Fruit fly (Drosophila melanogaster): ENCODE results near the gene CG31109.

The CG31109 gene

DNA sequence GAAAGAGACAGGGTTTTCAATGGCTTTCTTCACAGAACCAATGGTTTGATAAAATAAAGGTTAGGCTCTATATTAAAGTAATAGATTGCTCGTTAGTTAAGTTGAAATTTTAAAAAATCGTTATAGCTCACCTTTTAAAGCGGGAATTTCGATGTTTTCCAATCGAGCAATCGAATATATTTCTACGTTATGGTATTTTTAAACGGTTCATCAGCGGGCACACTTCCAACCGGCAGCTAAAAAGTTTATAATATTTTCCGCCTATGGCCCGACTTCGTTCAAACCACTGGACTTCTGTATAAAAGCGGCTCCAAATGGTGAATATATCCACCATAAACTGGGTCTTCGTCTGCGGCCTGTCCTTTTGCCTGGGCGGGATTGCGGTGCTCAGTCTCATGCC lies 31.4 kb downstream of the CG31109 start, which contains the start of gene beta4GalT7:
TSS of gene beta4GalT7 (plus strand) at position 201 of the 400 bp plus-strand sequence.
- TF ChIP-seq CG12768 (GFP tag; optimal IDR thresholded peaks at IDR 0.05), result no peak
- no peak for TF ChIP-seq Clk (GFP tag; optimal IDR thresholded peaks at IDR 0.05)
- TF ChIP-seq CG7045 (GFP tag; optimal IDR thresholded peaks at IDR 0.05), result no peak
- TF ChIP-seq ovo (GFP tag; optimal IDR thresholded peaks at IDR 0.05), result no peak
- TF ChIP-seq Crg-1 (GFP tag; optimal IDR thresholded peaks at IDR 0.05), result no peak
- TF ChIP-seq kay (GFP tag; ENCODE audit: borderline replicate concordance), result no peak
- TF ChIP-seq CG33017 (tag; optimal IDR thresholded peaks at IDR 0.05), result no peak
- TF ChIP-seq CG5204 (GFP tag; optimal IDR thresholded peaks at IDR 0.05), result no peak
- TF ChIP-seq cnc (optimal IDR thresholded peaks at IDR 0.05), result no peak

dm6 chr3R:25012016-25012415 lies 42.4 kb downstream of the CG31109 start:
- TF ChIP-seq Mnt (GFP tag; optimal IDR thresholded peaks at IDR 0.05), result no peak
- TF ChIP-seq bab1 (GFP tag; optimal IDR thresholded peaks at IDR 0.05), result no peak
- no peak for TF ChIP-seq Clk (GFP tag; optimal IDR thresholded peaks at IDR 0.05)
- TF ChIP-seq tj (GFP tag; optimal IDR thresholded peaks at IDR 0.05), result no peak
- no peak for TF ChIP-seq CG12768 (GFP tag; optimal IDR thresholded peaks at IDR 0.05)

dm6 chr3R:25009745-25010446 lies 44.6 kb downstream of the CG31109 start:
- TF ChIP-seq bab1 (GFP tag; optimal IDR thresholded peaks at IDR 0.05) (no peak), tj (GFP tag; optimal IDR thresholded peaks at IDR 0.05) (no peak), Crg-1 (GFP tag; optimal IDR thresholded peaks at IDR 0.05) (no peak)

- no peak for TF ChIP-seq CG14711 (tag; optimal IDR thresholded peaks at IDR 0.05)
- no peak for TF ChIP-seq Crg-1 (GFP tag; optimal IDR thresholded peaks at IDR 0.05)
- no peak for TF ChIP-seq pad (GFP tag; optimal IDR thresholded peaks at IDR 0.05)
- no peak for TF ChIP-seq cnc (optimal IDR thresholded peaks at IDR 0.05)
- no peak for TF ChIP-seq toe (GFP tag; optimal IDR thresholded peaks at IDR 0.05)
Observed at dm6 chr3R:25005748-25006147, 48.7 kb downstream of the CG31109 start.

- no peak for TF ChIP-seq CG14711 (tag; optimal IDR thresholded peaks at IDR 0.05)
- TF ChIP-seq CG11617 (GFP tag; optimal IDR thresholded peaks at IDR 0.05), result no peak
- no peak for TF ChIP-seq CG12768 (GFP tag; optimal IDR thresholded peaks at IDR 0.05)
- no peak for TF ChIP-seq Hr96 (GFP tag; optimal IDR thresholded peaks at IDR 0.05)
- TF ChIP-seq Crg-1 (GFP tag; optimal IDR thresholded peaks at IDR 0.05), result no peak
Observed at dm6 chr3R:25004763-25005162, 49.7 kb downstream of the CG31109 start.

DNA sequence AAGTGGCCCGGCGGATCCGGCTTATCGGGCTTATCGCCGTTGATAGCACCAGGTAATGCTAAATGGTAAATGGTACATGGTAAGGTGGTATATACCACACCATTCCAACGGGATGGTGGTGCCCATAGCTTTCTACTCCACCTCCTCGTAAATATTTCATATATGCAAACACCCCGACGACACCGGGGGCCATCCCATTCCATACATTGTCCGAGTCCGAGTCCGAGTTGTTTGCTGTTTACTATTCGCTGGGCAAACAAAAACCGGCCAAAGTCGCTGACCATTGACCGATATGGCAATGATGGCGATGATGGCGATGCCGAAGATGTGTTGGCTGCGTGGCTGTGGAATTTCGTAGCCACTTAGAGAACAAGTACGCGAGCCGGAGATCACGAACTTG lies 50.4 kb downstream of the CG31109 start:
- TF ChIP-seq CG7101 (tag; optimal IDR thresholded peaks at IDR 0.05) (no peak), CG12768 (GFP tag; optimal IDR thresholded peaks at IDR 0.05) (no peak), kay (GFP tag; ENCODE audit: borderline replicate concordance) (no peak), tj (GFP tag; optimal IDR thresholded peaks at IDR 0.05) (no peak), cnc (optimal IDR thresholded peaks at IDR 0.05) (no peak), toe (GFP tag; optimal IDR thresholded peaks at IDR 0.05) (no peak), Mnt (GFP tag; optimal IDR thresholded peaks at IDR 0.05) (no peak), bab1 (GFP tag; optimal IDR thresholded peaks at IDR 0.05) (no peak), CG33017 (tag; optimal IDR thresholded peaks at IDR 0.05) (no peak), CG14711 (tag; optimal IDR thresholded peaks at IDR 0.05) (no peak), Crg-1 (GFP tag; optimal IDR thresholded peaks at IDR 0.05) (no peak), CG7045 (GFP tag; optimal IDR thresholded peaks at IDR 0.05) (no peak), cic (GFP tag; optimal IDR thresholded peaks at IDR 0.05) (no peak), CG11617 (GFP tag; optimal IDR thresholded peaks at IDR 0.05) (no peak), Clk (GFP tag; optimal IDR thresholded peaks at IDR 0.05) (no peak), Hr96 (GFP tag; optimal IDR thresholded peaks at IDR 0.05) (no peak), ovo (GFP tag; optimal IDR thresholded peaks at IDR 0.05) (no peak), CG1620 (GFP tag; optimal IDR thresholded peaks at IDR 0.05) (no peak), CG5204 (GFP tag; optimal IDR thresholded peaks at IDR 0.05) (no peak)
